Fruit fly (Drosophila melanogaster) whole organism, embryonic: ENCODE data around the gene Rab18.

Experiments
- Adf1 ChIP-seq: fragments of 200-800 bp; sonication (Bioruptor generic); IDR thresholded peaks from 2 replicates; pipeline ENCODE4 v1.3.6; 2022; ENCODE audit warnings: missing biosample characterization, missing genetic modification characterization
- CG10543 ChIP-seq: fragments of 200-800 bp; sonication (Bioruptor generic); optimal IDR thresholded peaks from 3 replicates; lab custom pipeline; 2017; ENCODE audit warnings: missing biosample characterization, mild to moderate bottlenecking, missing genetic modification characterization, moderate library complexity
- CG18599 ChIP-seq: fragments of 200-800 bp; sonication (Bioruptor generic); optimal IDR thresholded peaks from 3 replicates; lab custom pipeline; 2017; ENCODE audit warnings: missing biosample characterization, missing genetic modification characterization, mild to moderate bottlenecking, moderate library complexity, missing genetic modification reagents
- CG4282 ChIP-seq: fragments of 200-800 bp; sonication (Bioruptor generic); optimal IDR thresholded peaks from 2 replicates; lab custom pipeline; 2016; ENCODE audit warnings: missing biosample characterization, missing genetic modification characterization
- rib ChIP-seq: fragments of 200-800 bp; sonication (Bioruptor generic); IDR thresholded peaks from 2 replicates; pipeline ENCODE4 v1.3.6; 2022; ENCODE audit warnings: missing biosample characterization, missing genetic modification characterization

DNA sequence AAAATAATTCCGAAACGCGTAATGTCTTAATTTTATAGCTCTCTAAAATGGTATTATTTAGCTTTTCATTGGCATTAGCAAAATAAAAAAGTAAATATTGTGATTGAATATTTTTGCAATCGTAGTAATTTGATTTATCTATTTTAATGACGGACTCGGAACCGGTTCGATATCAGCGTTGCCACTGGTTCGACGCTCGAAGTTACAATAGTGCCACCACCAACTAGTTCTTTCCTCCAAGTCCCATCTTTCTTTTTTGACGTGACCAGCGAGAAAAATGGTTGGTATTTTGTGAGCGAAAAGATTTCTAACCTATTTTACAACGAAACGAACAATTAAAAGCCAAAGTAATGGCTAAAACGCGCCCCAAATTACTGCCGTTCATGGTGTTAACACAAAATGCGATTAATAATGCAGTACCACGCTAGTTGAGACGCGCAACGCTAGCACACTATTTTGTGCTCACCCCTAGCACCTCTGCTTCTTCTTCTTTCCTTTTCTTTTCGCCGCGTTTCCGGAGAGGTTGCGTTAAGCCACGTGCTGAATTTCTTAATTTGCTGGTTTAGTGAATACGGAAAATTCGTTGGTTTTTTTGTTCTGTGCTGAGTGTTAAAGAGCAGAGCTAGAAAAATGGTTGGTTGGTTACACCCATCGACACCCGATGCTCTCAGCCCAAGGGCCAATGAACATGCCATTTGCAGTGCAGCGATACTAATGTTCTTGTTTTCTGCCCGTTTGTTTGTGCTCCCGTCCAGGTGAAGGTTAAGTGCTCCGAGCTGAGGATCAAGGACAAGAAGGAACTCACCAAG, 835 bp upstream of the Rab18 start, which contains the start of gene RpL35:
- TF ChIP-seq CG4282 (GFP tag; lab: Kevin White, UChicago) (peak; percentile 29), Adf1 (GFP tag; lab: Robert Waterston, UW) (peak; percentile 22; the same call in 1 of the 2 replicates), rib (GFP tag; lab: Robert Waterston, UW) (no peak), CG10543 (peak; percentile 63), CG18599 (peak; percentile 31)
